Worm (Caenorhabditis elegans) whole organism, early embryonic: ENCODE results near the gene irld-42.

ENCODE experiments used
- ama-1 ChIP-seq: fragments of 150-350 bp; optimal IDR thresholded peaks from 2 replicates; lab custom pipeline; 2014
- flt-1 ChIP-seq: fragments of 200-800 bp; sonication (Bioruptor generic); IDR thresholded peaks from 2 replicates; pipeline ENCODE4 v1.3.6; 2022; ENCODE audit warnings: missing genetic modification characterization, missing compliant biosample characterization
- hmbx-1 ChIP-seq: sonication (generic microtip); optimal IDR thresholded peaks from 2 replicates; lab custom pipeline; 2016; ENCODE audit warnings: mild to moderate bottlenecking, missing genetic modification characterization, missing compliant biosample characterization
- hmg-4 ChIP-seq: fragments of 200-800 bp; sonication (Bioruptor generic); optimal IDR thresholded peaks from 2 replicates; lab custom pipeline; 2018; ENCODE audit warnings: mild to moderate bottlenecking, missing genetic modification characterization, missing compliant biosample characterization

ce11 chrV:1685328-1685727, 17.0 kb downstream of the irld-42 start, which contains the start of gene srh-5:
- TF ChIP-seq ama-1 (lab: Kevin White, UChicago) = no peak
- TF ChIP-seq hmbx-1 (tag; lab: Kevin White, UChicago) = no peak
- TF ChIP-seq flt-1 (GFP tag; lab: Robert Waterston, UW) = no peak
- no peak for TF ChIP-seq hmg-4
